Fruit fly (Drosophila melanogaster) whole organism: ENCODE results near the gene Src64B.
A peak's percentile ranks its signal among the peaks of the same experiment; 100 is the strongest.

Experiments used
- CG8478 ChIP-seq: fragments of >200 bp; optimal IDR thresholded peaks from 2 replicates; lab custom pipeline; 2018; ENCODE audit warnings: inconsistent platforms
- Dll ChIP-seq: fragments of >200 bp; optimal IDR thresholded peaks from 2 replicates; lab custom pipeline; 2017
- EcR ChIP-seq, 2 experiments: fragments of >200 bp; optimal IDR thresholded peaks; 2 replicates each; lab custom pipeline; 2017; ENCODE audit warnings: missing biosample characterization in 2 of 2, missing genetic modification characterization in 2 of 2, missing genetic modification reagents in 2 of 2
- pan ChIP-seq: fragments of >200 bp; optimal IDR thresholded peaks from 2 replicates; lab custom pipeline; 2017
- psq ChIP-seq: fragments of >200 bp; optimal IDR thresholded peaks from 2 replicates; lab custom pipeline; 2017
- usp ChIP-seq: fragments of >200 bp; optimal IDR thresholded peaks from 2 replicates; lab custom pipeline; 2017; ENCODE audit warnings: missing biosample characterization, missing genetic modification characterization, mixed read lengths

Src64B gene

DNA sequence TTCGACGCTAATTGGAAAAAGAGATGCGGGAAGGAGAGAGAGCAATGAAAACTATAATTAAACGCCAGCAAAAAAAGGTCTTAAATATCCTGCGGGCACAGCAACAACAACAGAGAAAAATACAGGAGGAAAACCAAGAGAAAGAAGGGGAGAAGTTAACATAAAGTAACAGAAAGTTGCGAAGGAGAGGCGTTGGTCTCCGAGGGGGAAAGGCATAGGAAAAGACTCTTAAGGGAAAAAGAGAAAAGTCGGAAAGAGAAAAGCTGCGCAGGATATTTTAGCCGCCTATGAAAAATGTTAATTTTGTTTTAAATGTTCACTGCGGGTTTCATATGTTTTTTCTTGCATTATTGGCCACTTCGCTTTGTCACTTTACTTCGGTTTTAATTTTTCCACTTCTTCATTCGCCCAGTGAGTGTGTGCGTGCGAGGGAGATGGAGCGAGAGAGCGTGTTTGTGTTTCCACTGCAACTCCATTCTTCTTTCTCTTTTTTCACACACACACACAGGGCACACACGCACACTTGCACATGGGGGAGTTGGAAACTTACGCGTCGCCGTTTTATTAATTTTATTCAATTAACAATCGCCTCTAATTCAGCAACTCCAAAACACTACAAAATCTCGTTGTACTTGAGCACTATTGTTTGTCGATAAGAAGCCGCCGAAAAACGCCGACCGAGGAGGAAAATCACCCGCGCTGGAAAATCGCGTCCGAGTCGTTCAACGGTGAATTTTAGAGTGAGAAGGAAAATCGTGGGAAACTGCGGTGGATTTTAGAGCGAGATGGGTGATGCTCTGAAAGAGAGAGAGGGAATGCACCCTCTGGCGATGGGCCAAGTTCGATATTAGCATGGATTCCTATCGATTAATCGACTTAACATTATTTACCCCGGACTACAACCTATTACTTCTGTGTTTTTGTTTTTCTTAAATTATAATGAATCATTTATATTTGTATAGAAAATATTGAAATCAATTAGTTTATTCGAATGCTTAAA is at the start of gene Src64B:
TSS of gene Src64B (minus strand) at position 810 of the 1,000 bp plus-strand sequence.
- peak; percentile 80 for TF ChIP-seq CG8478 (lab: Kevin White, UChicago)
- TF ChIP-seq usp = no peak

dm6 chr3L:4667289-4667688 is 41.3 kb upstream of the Src64B start, which contains the start of gene CG32236:
CG32236 (minus strand) TSS chr3L:4667389.
- TF ChIP-seq psq (lab: Kevin White, UChicago) (no peak), Dll (lab: Kevin White, UChicago) (no peak), usp (no peak), pan (lab: Kevin White, UChicago) (no peak), CG8478 (lab: Kevin White, UChicago) (no peak), EcR (GFP tag; optimal IDR thresholded peaks at IDR 0.05; lab: Kevin White, UChicago) (no peak)

DNA sequence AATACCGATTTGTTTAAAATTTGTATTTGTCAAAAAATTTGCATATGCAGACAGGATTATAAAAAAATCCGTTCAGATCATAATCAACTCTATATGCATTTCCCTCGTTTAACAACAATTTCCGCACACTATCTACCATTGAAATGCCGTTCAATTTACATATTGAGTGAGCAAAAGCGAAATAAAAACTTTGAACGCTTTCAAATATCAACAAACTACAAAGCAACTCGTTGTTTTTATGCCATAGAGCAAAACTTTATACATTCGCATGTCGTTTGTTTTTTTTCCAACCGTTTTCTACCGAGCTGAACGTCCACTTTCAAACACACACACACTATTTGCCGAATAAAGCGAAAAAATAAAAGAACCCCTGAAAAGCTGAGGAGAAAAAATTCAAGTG is 22.0 kb upstream of the Src64B start, which contains the start of gene TTLL1B:
TSS of gene TTLL1B (plus strand) at position 301 of the 400 bp plus-strand sequence.
- no peak for TF ChIP-seq psq (lab: Kevin White, UChicago)
- TF ChIP-seq usp = no peak
- no peak for TF ChIP-seq pan (lab: Kevin White, UChicago)
- no peak for TF ChIP-seq Dll (lab: Kevin White, UChicago)

- TF ChIP-seq psq (lab: Kevin White, UChicago) (no peak), Dll (lab: Kevin White, UChicago) (no peak), EcR (GFP tag; optimal IDR thresholded peaks at IDR 0.05; lab: Kevin White, UChicago) (no peak), usp (no peak), pan (lab: Kevin White, UChicago) (no peak), CG8478 (lab: Kevin White, UChicago) (no peak)
These were observed 8.7 kb upstream of the Src64B start, which contains the start of gene CG13716 for dm6 chr3L:4634689-4635088. CG13716 (minus strand) TSS chr3L:4634789.

- TF ChIP-seq Dll (lab: Kevin White, UChicago) = no peak
- no peak for TF ChIP-seq pan (lab: Kevin White, UChicago)
- no peak for TF ChIP-seq CG8478 (lab: Kevin White, UChicago)
- no peak for TF ChIP-seq EcR (GFP tag; optimal IDR thresholded peaks at IDR 0.05; lab: Kevin White, UChicago)
- TF ChIP-seq usp = no peak
- TF ChIP-seq psq (lab: Kevin White, UChicago) = no peak
These were observed 1.0 kb upstream of the Src64B start for dm6 chr3L:4627012-4627411.

dm6 chr3L:4626434-4626833 is 438 bp upstream of the Src64B start, which contains the start of gene HDAC1:
HDAC1 (plus strand) TSS chr3L:4626734.
- TF ChIP-seq CG8478 (lab: Kevin White, UChicago) = no peak
- TF ChIP-seq usp = no peak
- TF ChIP-seq Dll (lab: Kevin White, UChicago) = no peak
- TF ChIP-seq psq (lab: Kevin White, UChicago) = no peak
- no peak for TF ChIP-seq EcR (GFP tag; optimal IDR thresholded peaks at IDR 0.05; lab: Kevin White, UChicago)
- no peak for TF ChIP-seq pan (lab: Kevin White, UChicago)

- no peak for TF ChIP-seq CG8478 (lab: Kevin White, UChicago)
- TF ChIP-seq psq (lab: Kevin White, UChicago) = no peak
- TF ChIP-seq pan (lab: Kevin White, UChicago) = no peak
- no peak for TF ChIP-seq usp
- TF ChIP-seq EcR (GFP tag; optimal IDR thresholded peaks at IDR 0.05; lab: Kevin White, UChicago) = peak in 1 of 2 experiments; percentile 28
These were observed 1.4 kb downstream of the Src64B start for dm6 chr3L:4624371-4625154.

dm6 chr3L:4623870-4624269 is 2.1 kb downstream of the Src64B start:
- no peak for TF ChIP-seq EcR (GFP tag; optimal IDR thresholded peaks at IDR 0.05; lab: Kevin White, UChicago)
- TF ChIP-seq pan (lab: Kevin White, UChicago) = no peak
- no peak for TF ChIP-seq usp
- TF ChIP-seq CG8478 (lab: Kevin White, UChicago) = no peak
- no peak for TF ChIP-seq psq (lab: Kevin White, UChicago)
- no peak for TF ChIP-seq Dll (lab: Kevin White, UChicago)

DNA sequence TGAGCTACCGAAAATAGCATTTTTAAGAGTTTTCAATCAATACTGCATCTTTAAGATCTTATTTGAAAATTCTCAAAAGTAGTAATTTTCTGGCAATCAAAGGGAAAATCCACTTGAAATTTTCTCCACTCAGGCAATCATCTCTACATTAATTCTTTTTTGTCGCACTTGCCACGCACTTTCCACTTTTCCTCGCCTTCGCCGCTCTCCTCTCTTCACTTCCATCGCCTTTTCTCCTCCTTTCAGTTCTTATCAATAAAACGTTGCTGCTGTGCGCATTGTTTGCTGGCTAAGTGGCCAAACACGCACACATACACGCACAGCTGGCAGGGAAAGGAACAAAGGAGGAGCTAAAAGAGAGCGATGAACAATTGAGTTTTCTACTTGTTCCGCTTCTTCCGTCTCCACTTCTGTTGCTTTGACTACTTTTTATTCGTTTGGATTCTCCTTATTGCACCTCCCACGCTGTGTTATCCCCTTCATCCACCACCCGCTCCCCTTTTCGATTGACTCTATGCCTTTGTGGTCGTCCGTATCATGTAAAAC is 2.9 kb downstream of the Src64B start:
- TF ChIP-seq EcR (GFP tag; optimal IDR thresholded peaks at IDR 0.05; lab: Kevin White, UChicago) = no peak
- no peak for TF ChIP-seq pan (lab: Kevin White, UChicago)
- no peak for TF ChIP-seq usp
- TF ChIP-seq psq (lab: Kevin White, UChicago) = no peak
- TF ChIP-seq CG8478 (lab: Kevin White, UChicago) = no peak
- no peak for TF ChIP-seq Dll (lab: Kevin White, UChicago)

DNA sequence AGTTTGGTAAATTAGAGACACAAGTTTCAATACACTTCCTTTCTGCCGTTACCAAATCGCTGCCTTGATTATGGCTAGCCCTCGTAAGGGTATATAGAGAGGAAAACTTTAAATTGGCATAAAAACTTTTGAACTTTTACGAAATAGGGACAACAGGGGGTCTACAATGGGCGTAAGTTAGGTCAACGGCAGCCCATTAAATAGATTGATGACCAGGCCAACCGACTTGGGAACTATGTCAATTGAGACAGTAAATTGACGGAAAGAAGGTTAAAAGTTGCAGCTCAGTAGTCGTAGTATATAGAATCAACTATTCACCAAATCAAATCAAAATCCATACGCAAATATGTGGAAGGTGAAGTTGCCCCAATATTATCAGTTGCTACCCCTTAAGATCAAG is 5.1 kb downstream of the Src64B start, which contains the start of gene CG32246:
TSS of gene CG32246 (plus strand) at position 301 of the 400 bp plus-strand sequence.
- TF ChIP-seq Dll (lab: Kevin White, UChicago) (no peak), CG8478 (lab: Kevin White, UChicago) (no peak), usp (no peak), pan (lab: Kevin White, UChicago) (no peak), EcR (GFP tag; optimal IDR thresholded peaks at IDR 0.05; lab: Kevin White, UChicago) (no peak), psq (lab: Kevin White, UChicago) (no peak)
